Worm (Caenorhabditis elegans) whole organism, midembryonic: ENCODE data around the gene mltn-13.

ENCODE experiments used
- flt-1 ChIP-seq: fragments of 200-800 bp; sonication (Bioruptor generic); IDR thresholded peaks from 2 replicates; pipeline ENCODE4 v1.3.6; 2022; ENCODE audit warnings: missing genetic modification characterization, missing compliant biosample characterization
- tab-1 ChIP-seq: fragments of 200-800 bp; sonication (Bioruptor generic); IDR thresholded peaks from 2 replicates; pipeline ENCODE4 v1.3.6; 2022; ENCODE audit warnings: missing genetic modification characterization, missing compliant biosample characterization
- ztf-23 ChIP-seq: fragments of 200-800 bp; sonication (Bioruptor generic); IDR thresholded peaks from 2 replicates; pipeline ENCODE4 v1.3.6; 2022; ENCODE audit warnings: missing genetic modification reagents, missing genetic modification characterization, missing compliant biosample characterization

- peak; percentile 81 for TF ChIP-seq ztf-23 (GFP tag; lab: Robert Waterston, UW)
- peak; percentile 93 for TF ChIP-seq flt-1 (GFP tag; lab: Robert Waterston, UW)
- TF ChIP-seq tab-1 (GFP tag; lab: Robert Waterston, UW) = peak; percentile 92
Measured at ce11 chrX:4444073-4444472, 4.1 kb downstream of the mltn-13 start.
